Fruit fly (Drosophila melanogaster) whole organism, wandering third instar larva: Measurements from ENCODE around the gene CG33285.

ENCODE experiments used
- Abd-B ChIP-seq: fragments of >200 bp; optimal IDR thresholded peaks from 2 replicates; lab custom pipeline; 2017; ENCODE audit warnings: missing biosample characterization, missing genetic modification characterization
- CG32264 ChIP-seq: fragments of 200-800 bp; sonication (Bioruptor generic); optimal IDR thresholded peaks from 2 replicates; lab custom pipeline; 2016; ENCODE audit warnings: missing biosample characterization, missing genetic modification characterization
- CrebA ChIP-seq: fragments of 200-800 bp; sonication (Bioruptor generic); optimal IDR thresholded peaks from 2 replicates; lab custom pipeline; 2016; ENCODE audit warnings: missing biosample characterization, mild to moderate bottlenecking, missing genetic modification characterization, borderline replicate concordance
- Dfd ChIP-seq: fragments of >200 bp; optimal IDR thresholded peaks from 2 replicates; lab custom pipeline; 2017; ENCODE audit warnings: missing biosample characterization, missing genetic modification characterization
- Dif ChIP-seq: fragments of 200-275, 200-300 bp; sonication (Bioruptor generic); optimal IDR thresholded peaks from 2 replicates; lab custom pipeline; 2018; ENCODE audit warnings: missing biosample characterization, missing genetic modification characterization; ENCODE audit not compliant: partially characterized antibody
- GATAd ChIP-seq: sonication (Bioruptor generic); optimal IDR thresholded peaks from 2 replicates; lab custom pipeline; 2016; ENCODE audit warnings: missing biosample characterization, missing genetic modification characterization
- HLH106 ChIP-seq: fragments of 200-800 bp; optimal IDR thresholded peaks from 3 replicates; lab custom pipeline; 2019; ENCODE audit warnings: missing biosample characterization, mild to moderate bottlenecking, missing genetic modification characterization, moderate library complexity
- Hr78 ChIP-seq: fragments of >200 bp; optimal IDR thresholded peaks from 2 replicates; lab custom pipeline; 2017; ENCODE audit warnings: missing biosample characterization, missing genetic modification characterization
- Hr83 ChIP-seq: fragments of 200-300 bp; sonication (Bioruptor generic); optimal IDR thresholded peaks from 2 replicates; lab custom pipeline; 2016; ENCODE audit warnings: missing biosample characterization, mild to moderate bottlenecking, missing genetic modification characterization, moderate library complexity; ENCODE audit not compliant: poor library complexity, severe bottlenecking
- Jra ChIP-seq: sonication (Bioruptor generic); optimal IDR thresholded peaks from 2 replicates; lab custom pipeline; 2016; ENCODE audit warnings: missing biosample characterization, missing genetic modification characterization
- Mio ChIP-seq: sonication (Bioruptor generic); optimal IDR thresholded peaks from 2 replicates; lab custom pipeline; 2016; ENCODE audit warnings: missing biosample characterization, missing genetic modification characterization
- Myc ChIP-seq: fragments of >200 bp; optimal IDR thresholded peaks from 2 replicates; lab custom pipeline; 2017
- N ChIP-seq: fragments of >200 bp; optimal IDR thresholded peaks from 2 replicates; lab custom pipeline; 2018; ENCODE audit warnings: missing biosample characterization, missing external identifiers, missing genetic modification characterization
- OdsH ChIP-seq: fragments of 200-800 bp; sonication (Bioruptor generic); optimal IDR thresholded peaks from 2 replicates; lab custom pipeline; 2016; ENCODE audit warnings: missing biosample characterization, mild to moderate bottlenecking, missing genetic modification characterization
- Vsx2 ChIP-seq: fragments of 200-300, 225-300 bp; sonication (Bioruptor generic); optimal IDR thresholded peaks from 2 replicates; lab custom pipeline; 2018; ENCODE audit warnings: missing biosample characterization, missing genetic modification characterization; ENCODE audit not compliant: partially characterized antibody
- br ChIP-seq: fragments of 200-800 bp; sonication (Bioruptor generic); optimal IDR thresholded peaks from 2 replicates; lab custom pipeline; 2016; ENCODE audit warnings: missing biosample characterization, missing genetic modification characterization
- brk ChIP-seq: fragments of 200-800 bp; sonication (Bioruptor generic); optimal IDR thresholded peaks from 2 replicates; lab custom pipeline; 2016; ENCODE audit warnings: missing biosample characterization, mild to moderate bottlenecking, missing genetic modification characterization
- dl ChIP-seq, 2 experiments: fragments of 175-275, 200-275 bp in 1 of 2; fragments of 200-275 bp in 1 of 2; sonication (Bioruptor generic); optimal IDR thresholded peaks; lab custom pipeline; 2018; ENCODE audit warnings: mild to moderate bottlenecking in 2 of 2, missing biosample characterization in 2 of 2, missing genetic modification characterization in 2 of 2, moderate library complexity in 2 of 2; ENCODE audit not compliant: partially characterized antibody in 2 of 2, insufficient read depth in 1 of 2
- dmrt93B ChIP-seq: fragments of 200-800 bp; sonication (Bioruptor generic); optimal IDR thresholded peaks from 2 replicates; lab custom pipeline; 2018; ENCODE audit warnings: missing biosample characterization, mild to moderate bottlenecking, missing genetic modification characterization
- dsf ChIP-seq: sonication (Bioruptor generic); optimal IDR thresholded peaks from 2 replicates; lab custom pipeline; 2016; ENCODE audit warnings: missing biosample characterization, missing genetic modification characterization, borderline replicate concordance
- foxo ChIP-seq, 2 experiments: fragments of 200-800 bp; sonication (Bioruptor generic); optimal IDR thresholded peaks; 2 replicates in 1 of 2; 3 replicates in 1 of 2; lab custom pipeline; 2016 to 2017; ENCODE audit warnings: missing biosample characterization in 2 of 2, missing genetic modification characterization in 2 of 2
- fru ChIP-seq: fragments of 200-800 bp; sonication (Bioruptor generic); optimal IDR thresholded peaks from 3 replicates; lab custom pipeline; 2016; ENCODE audit warnings: missing biosample characterization, mild to moderate bottlenecking, missing genetic modification characterization
- h ChIP-seq: fragments of 200-800 bp; sonication (Bioruptor generic); optimal IDR thresholded peaks from 3 replicates; lab custom pipeline; 2016; ENCODE audit warnings: missing biosample characterization, mild to moderate bottlenecking, missing genetic modification characterization
- jim ChIP-seq: fragments of 175-275, 200-325 bp; sonication (Bioruptor generic); optimal IDR thresholded peaks from 2 replicates; lab custom pipeline; 2016; ENCODE audit warnings: missing biosample characterization, mild to moderate bottlenecking, missing genetic modification characterization
- lola ChIP-seq: fragments of >200 bp; optimal IDR thresholded peaks from 2 replicates; lab custom pipeline; 2017; ENCODE audit warnings: missing biosample characterization, missing genetic modification characterization
- pan ChIP-seq: fragments of >200 bp; optimal IDR thresholded peaks from 2 replicates; lab custom pipeline; 2017
- psq ChIP-seq: fragments of 200-800 bp; sonication (Bioruptor generic); optimal IDR thresholded peaks from 3 replicates; lab custom pipeline; 2017; ENCODE audit warnings: missing biosample characterization, mild to moderate bottlenecking, missing genetic modification characterization, moderate library complexity
- rgr ChIP-seq: fragments of 200-800 bp; sonication (Bioruptor generic); optimal IDR thresholded peaks from 3 replicates; lab custom pipeline; 2016; ENCODE audit warnings: missing biosample characterization, mild to moderate bottlenecking, missing genetic modification characterization
- sv ChIP-seq: fragments of 200-800 bp; sonication (Bioruptor generic); optimal IDR thresholded peaks from 3 replicates; lab custom pipeline; 2016; ENCODE audit warnings: missing biosample characterization, missing genetic modification characterization
- tai ChIP-seq: sonication (Bioruptor generic); optimal IDR thresholded peaks from 2 replicates; lab custom pipeline; 2016; ENCODE audit warnings: missing biosample characterization, missing genetic modification characterization
- usp ChIP-seq: fragments of >200 bp; optimal IDR thresholded peaks from 2 replicates; lab custom pipeline; 2017; ENCODE audit warnings: missing biosample characterization, missing genetic modification characterization
- woc ChIP-seq: sonication (Bioruptor generic); optimal IDR thresholded peaks from 2 replicates; lab custom pipeline; 2016; ENCODE audit warnings: missing biosample characterization, mild to moderate bottlenecking, missing genetic modification characterization

Gene CG33285

DNA sequence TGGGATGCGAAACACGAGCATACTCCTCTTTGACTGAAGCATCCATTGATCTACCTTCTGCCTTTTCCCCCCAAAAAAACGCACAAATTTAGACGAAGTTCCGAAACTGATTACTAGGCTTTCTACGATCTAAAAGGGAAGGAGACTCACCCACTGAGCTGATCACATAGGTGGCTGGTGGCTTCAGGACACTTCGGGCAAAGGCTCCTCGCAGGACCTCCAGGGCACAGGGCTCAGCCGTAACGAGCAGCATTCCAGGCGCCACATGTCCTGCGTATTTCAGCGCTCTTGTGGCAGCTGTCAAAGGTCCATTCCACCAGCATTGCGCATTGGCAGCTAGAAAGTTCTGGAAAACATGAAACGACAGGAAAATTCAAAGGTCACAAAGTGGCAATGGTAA, at the start of gene CG33285:
Gene CG33285 (minus strand): TSS at position 101 of the 400 bp plus-strand sequence.
- TF ChIP-seq tai, result no peak
- TF ChIP-seq dmrt93B (GFP tag; lab: Kevin White, UChicago), result no peak
- TF ChIP-seq OdsH (GFP tag; lab: Kevin White, UChicago), result no peak
- no peak for TF ChIP-seq Hr78 (GFP tag; lab: Kevin White, UChicago)
- TF ChIP-seq psq (GFP tag; lab: Kevin White, UChicago), result no peak
- TF ChIP-seq Dif (GFP tag; lab: Kevin White, UChicago), result no peak
- no peak for TF ChIP-seq dsf
- no peak for TF ChIP-seq Abd-B
- TF ChIP-seq Myc, result no peak
- TF ChIP-seq sv (GFP tag; lab: Kevin White, UChicago), result no peak
- no peak for TF ChIP-seq h (GFP tag; lab: Kevin White, UChicago)
- TF ChIP-seq br (GFP tag; lab: Kevin White, UChicago), result no peak
- TF ChIP-seq Vsx2 (GFP tag; lab: Kevin White, UChicago), result no peak
- TF ChIP-seq fru (GFP tag; lab: Kevin White, UChicago), result no peak
- TF ChIP-seq Hr83 (GFP tag; lab: Kevin White, UChicago), result no peak
- TF ChIP-seq pan, result no peak
- no peak for TF ChIP-seq GATAd (GFP tag; lab: Kevin White, UChicago)

dm6 chr3L:21136253-21136652, 47.5 kb upstream of the CG33285 start, which contains the start of gene CG10565:
CG10565 (minus strand) TSS chr3L:21136353.
- no peak for TF ChIP-seq usp (GFP tag; lab: Kevin White, UChicago)
- TF ChIP-seq Jra (GFP tag; lab: Kevin White, UChicago), result no peak
- TF ChIP-seq tai, result no peak
- no peak for TF ChIP-seq foxo (GFP tag; optimal IDR thresholded peaks at IDR 0.05; lab: Kevin White, UChicago)
- no peak for TF ChIP-seq N (GFP tag; lab: Kevin White, UChicago)
- no peak for TF ChIP-seq Myc

dm6 chr3L:21135850-21136249, 47.1 kb upstream of the CG33285 start:
- TF ChIP-seq Vsx2 (GFP tag; lab: Kevin White, UChicago) (no peak), Hr83 (GFP tag; lab: Kevin White, UChicago) (peak; percentile 55), lola (GFP tag; lab: Kevin White, UChicago) (no peak), dmrt93B (GFP tag; lab: Kevin White, UChicago) (no peak), CrebA (GFP tag; lab: Kevin White, UChicago) (peak; percentile 8), jim (GFP tag; lab: Kevin White, UChicago) (no peak), HLH106 (tag; lab: Kevin White, UChicago) (no peak), Dfd (GFP tag; lab: Kevin White, UChicago) (no peak), rgr (no peak), Myc (peak; percentile 51), Jra (GFP tag; lab: Kevin White, UChicago) (no peak), Dif (GFP tag; lab: Kevin White, UChicago) (peak; percentile 12)

DNA sequence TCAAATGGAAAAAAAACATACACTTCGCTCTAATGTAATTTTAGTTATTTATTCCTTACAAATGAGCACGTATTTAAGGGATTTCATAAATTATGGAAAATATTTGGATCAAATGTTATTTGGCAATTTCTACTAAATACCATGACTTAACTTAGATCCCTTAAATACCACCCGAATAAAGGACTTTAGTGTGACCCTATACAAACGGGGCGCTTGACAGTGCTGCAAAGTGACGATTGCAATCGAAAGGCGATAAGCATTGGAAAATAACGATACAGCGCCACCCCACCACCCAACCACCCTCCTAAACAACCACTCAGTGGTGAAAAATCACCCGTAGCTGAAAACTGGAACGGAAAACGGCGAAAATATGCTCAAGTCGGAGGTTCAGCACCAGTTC, 42.6 kb upstream of the CG33285 start, which contains the start of gene ICA69:
Gene ICA69 (plus strand): TSS at position 20 of the 400 bp plus-strand sequence.
- TF ChIP-seq Dif (GFP tag; lab: Kevin White, UChicago), result no peak
- no peak for TF ChIP-seq br (GFP tag; lab: Kevin White, UChicago)
- no peak for TF ChIP-seq foxo (GFP tag; optimal IDR thresholded peaks at IDR 0.05; lab: Kevin White, UChicago)
- no peak for TF ChIP-seq GATAd (GFP tag; lab: Kevin White, UChicago)
- no peak for TF ChIP-seq sv (GFP tag; lab: Kevin White, UChicago)
- no peak for TF ChIP-seq CG32264 (GFP tag; lab: Kevin White, UChicago)
- no peak for TF ChIP-seq OdsH (GFP tag; lab: Kevin White, UChicago)
- TF ChIP-seq brk (GFP tag; lab: Kevin White, UChicago), result no peak
- TF ChIP-seq woc, result no peak
- TF ChIP-seq fru (GFP tag; lab: Kevin White, UChicago), result no peak
- no peak for TF ChIP-seq Hr83 (GFP tag; lab: Kevin White, UChicago)
- TF ChIP-seq Mio (GFP tag; lab: Kevin White, UChicago), result no peak
- TF ChIP-seq psq (GFP tag; lab: Kevin White, UChicago), result no peak
- no peak for TF ChIP-seq dl (GFP tag; optimal IDR thresholded peaks at IDR 0.05; lab: Kevin White, UChicago; ENCODE audit: insufficient read depth in 1 of 2, partially characterized antibody in 2 of 2)
- no peak for TF ChIP-seq Abd-B
- TF ChIP-seq Dfd (GFP tag; lab: Kevin White, UChicago), result no peak
